Worm (Caenorhabditis elegans) whole organism, midembryonic: ENCODE results near the gene tor-2.

ENCODE experiments used
- cog-1 ChIP-seq: sonication (generic microtip); optimal IDR thresholded peaks from 2 replicates; lab custom pipeline; 2016; ENCODE audit warnings: missing genetic modification characterization, missing compliant biosample characterization
- flt-1 ChIP-seq: fragments of 200-800 bp; sonication (Bioruptor generic); IDR thresholded peaks from 2 replicates; pipeline ENCODE4 v1.3.6; 2022; ENCODE audit warnings: missing genetic modification characterization, missing compliant biosample characterization
- ref-1 ChIP-seq: fragments of 200-800 bp; sonication (Bioruptor generic); conservative IDR thresholded peaks from 2 replicates; pipeline ENCODE4 v1.3.6; 2022; ENCODE audit warnings: missing genetic modification reagents, missing genetic modification characterization, missing compliant biosample characterization
- tab-1 ChIP-seq: fragments of 200-800 bp; sonication (Bioruptor generic); IDR thresholded peaks from 2 replicates; pipeline ENCODE4 v1.3.6; 2022; ENCODE audit warnings: missing genetic modification characterization, missing compliant biosample characterization
- ztf-23 ChIP-seq: fragments of 200-800 bp; sonication (Bioruptor generic); IDR thresholded peaks from 2 replicates; pipeline ENCODE4 v1.3.6; 2022; ENCODE audit warnings: missing genetic modification reagents, missing genetic modification characterization, missing compliant biosample characterization
- ztf-29 ChIP-seq: fragments of 200-800 bp; sonication (Bioruptor generic); IDR thresholded peaks from 2 replicates; pipeline ENCODE4 v1.3.6; 2022; ENCODE audit warnings: missing genetic modification reagents, missing genetic modification characterization, missing compliant biosample characterization

ce11 chrIV:14019883-14020282 is 35.9 kb upstream of the tor-2 start, which contains the start of the genes irld-56 and irld-55:
- TF ChIP-seq tab-1 (no peak), cog-1 (tag; lab: Kevin White, UChicago) (no peak), flt-1 (GFP tag; lab: Robert Waterston, UW) (no peak), ztf-29 (no peak), ztf-23 (GFP tag; lab: Robert Waterston, UW) (no peak), ref-1 (GFP tag; lab: Robert Waterston, UW) (no peak)
